Fruit fly (Drosophila melanogaster): Measurements from ENCODE around the gene Burs.
A peak's percentile ranks its signal among the peaks of the same experiment; 100 is the strongest.

Burs gene

dm6 chr3R:21722457-21722856 lies 46.9 kb upstream of the Burs start:
- TF ChIP-seq N (GFP tag; optimal IDR thresholded peaks at IDR 0.05) (no peak), GATAd (GFP tag; optimal IDR thresholded peaks at IDR 0.05) (no peak), Dfd (GFP tag; optimal IDR thresholded peaks at IDR 0.05) (no peak), Rel (GFP tag; optimal IDR thresholded peaks at IDR 0.05) (no peak), Rel (tag; optimal IDR thresholded peaks at IDR 0.05) (no peak), dmrt93B (GFP tag; optimal IDR thresholded peaks at IDR 0.05) (no peak), usp (GFP tag; optimal IDR thresholded peaks at IDR 0.05) (no peak), Myc (optimal IDR thresholded peaks at IDR 0.05) (no peak), lola (GFP tag; optimal IDR thresholded peaks at IDR 0.05) (no peak), woc (GFP tag; optimal IDR thresholded peaks at IDR 0.05) (no peak), Hnf4 (GFP tag; optimal IDR thresholded peaks at IDR 0.05) (no peak), jim (GFP tag; optimal IDR thresholded peaks at IDR 0.05) (no peak)

dm6 chr3R:21726593-21726992 lies 42.7 kb upstream of the Burs start:
- TF ChIP-seq jim (GFP tag; optimal IDR thresholded peaks at IDR 0.05) (no peak), fru (GFP tag; optimal IDR thresholded peaks at IDR 0.05) (no peak), psq (GFP tag; optimal IDR thresholded peaks at IDR 0.05) (no peak), Rel (GFP tag; optimal IDR thresholded peaks at IDR 0.05) (no peak), Rel (tag; optimal IDR thresholded peaks at IDR 0.05) (no peak), OdsH (GFP tag; optimal IDR thresholded peaks at IDR 0.05) (no peak), N (GFP tag; optimal IDR thresholded peaks at IDR 0.05) (no peak), Hr83 (GFP tag; optimal IDR thresholded peaks at IDR 0.05; ENCODE audit: poor library complexity, severe bottlenecking) (no peak)

- no peak for TF ChIP-seq pan (optimal IDR thresholded peaks at IDR 0.05)
- TF ChIP-seq Dfd (GFP tag; optimal IDR thresholded peaks at IDR 0.05): no peak
- no peak for TF ChIP-seq Rel (GFP tag; optimal IDR thresholded peaks at IDR 0.05)
- no peak for TF ChIP-seq Rel (tag; optimal IDR thresholded peaks at IDR 0.05)
- no peak for TF ChIP-seq Sp1 (GFP tag; optimal IDR thresholded peaks at IDR 0.05)
- no peak for TF ChIP-seq CrebA (GFP tag; optimal IDR thresholded peaks at IDR 0.05; ENCODE audit: borderline replicate concordance)
- TF ChIP-seq dsf (GFP tag; optimal IDR thresholded peaks at IDR 0.05; ENCODE audit: borderline replicate concordance): no peak
- no peak for TF ChIP-seq sage (GFP tag; optimal IDR thresholded peaks at IDR 0.05)
- no peak for TF ChIP-seq Vsx2 (GFP tag; optimal IDR thresholded peaks at IDR 0.05; ENCODE audit: partially characterized antibody)
- TF ChIP-seq brk (GFP tag; optimal IDR thresholded peaks at IDR 0.05): no peak
- TF ChIP-seq lola (GFP tag; optimal IDR thresholded peaks at IDR 0.05): no peak
- no peak for TF ChIP-seq Dif (GFP tag; optimal IDR thresholded peaks at IDR 0.05; ENCODE audit: partially characterized antibody)
Measured at dm6 chr3R:21730955-21731354, 38.4 kb upstream of the Burs start.

DNA sequence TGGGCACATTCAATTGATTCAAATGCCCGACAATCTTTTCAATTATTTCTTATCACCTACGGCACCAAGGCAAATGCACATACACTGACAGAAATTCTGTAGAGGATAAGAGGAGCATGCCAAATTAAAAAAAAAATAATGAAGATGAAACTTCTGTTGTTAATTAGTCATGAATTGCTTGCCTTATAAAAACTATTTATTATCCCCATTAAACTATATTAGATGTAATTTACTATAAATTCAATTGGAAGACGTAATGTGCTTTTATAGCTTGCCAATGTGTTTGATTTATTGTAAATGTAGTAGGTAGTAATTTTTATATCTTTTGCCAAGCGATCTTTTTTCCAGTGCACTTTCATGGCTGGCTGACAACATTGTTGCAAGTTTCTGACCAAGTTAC lies 37.6 kb upstream of the Burs start:
- TF ChIP-seq usp (GFP tag; optimal IDR thresholded peaks at IDR 0.05) (no peak), Rel (GFP tag; optimal IDR thresholded peaks at IDR 0.05) (no peak), Rel (tag; optimal IDR thresholded peaks at IDR 0.05) (no peak), psq (GFP tag; optimal IDR thresholded peaks at IDR 0.05) (no peak), ey (GFP tag; optimal IDR thresholded peaks at IDR 0.05) (no peak), Sp1 (GFP tag; optimal IDR thresholded peaks at IDR 0.05) (no peak), sv (GFP tag; optimal IDR thresholded peaks at IDR 0.05) (no peak), CG9705 (GFP tag; optimal IDR thresholded peaks at IDR 0.05) (no peak), Mio (GFP tag; optimal IDR thresholded peaks at IDR 0.05) (no peak)

DNA sequence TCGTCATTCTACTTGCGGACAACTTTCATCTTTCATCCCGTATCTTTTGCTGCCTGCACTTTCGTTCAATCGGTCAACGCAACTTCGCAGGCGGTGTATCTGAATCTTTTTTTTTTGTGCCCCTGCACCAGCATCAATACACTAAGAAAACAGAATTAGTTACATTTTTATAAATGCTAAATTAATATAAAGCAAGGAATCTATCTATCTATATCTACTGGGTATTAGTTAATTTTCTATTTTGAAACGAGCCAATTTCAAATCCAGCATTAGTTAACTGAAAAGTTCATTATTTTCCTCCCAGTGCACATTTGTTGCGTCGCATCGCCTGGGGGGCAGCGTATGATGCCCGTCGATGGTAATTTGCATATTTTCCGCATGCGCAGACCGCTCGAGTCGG lies 36.4 kb upstream of the Burs start:
- peak; percentile 22 for TF ChIP-seq Sp1 (GFP tag; optimal IDR thresholded peaks at IDR 0.05)
- peak; percentile 29 for TF ChIP-seq rgr (GFP tag; optimal IDR thresholded peaks at IDR 0.05)
- peak; percentile 40 for TF ChIP-seq ey (GFP tag; optimal IDR thresholded peaks at IDR 0.05)
- TF ChIP-seq HLH106 (tag; optimal IDR thresholded peaks at IDR 0.05): peak; percentile 30
- peak; percentile 2 for TF ChIP-seq OdsH (GFP tag; optimal IDR thresholded peaks at IDR 0.05)
- TF ChIP-seq h (GFP tag; optimal IDR thresholded peaks at IDR 0.05): peak; percentile 48
- no peak for TF ChIP-seq jim (GFP tag; optimal IDR thresholded peaks at IDR 0.05)
- no peak for TF ChIP-seq Dif (GFP tag; optimal IDR thresholded peaks at IDR 0.05; ENCODE audit: partially characterized antibody)
- no peak for TF ChIP-seq Abd-B (GFP tag; optimal IDR thresholded peaks at IDR 0.05)
- peak in 1 of 2 experiments; percentile 32 for TF ChIP-seq foxo (GFP tag; optimal IDR thresholded peaks at IDR 0.05)
- TF ChIP-seq Hnf4 (GFP tag; optimal IDR thresholded peaks at IDR 0.05): peak; percentile 7
- TF ChIP-seq br (GFP tag; optimal IDR thresholded peaks at IDR 0.05): peak; percentile 16
